Fruit fly (Drosophila melanogaster) whole organism, adult: ENCODE measurements around the gene CapaR.

Experiments
- CG12768 ChIP-seq: fragments of 200-800 bp; sonication (Bioruptor generic); optimal IDR thresholded peaks from 2 replicates; lab custom pipeline; 2017; ENCODE audit warnings: missing biosample characterization, missing genetic modification characterization, mild to moderate bottlenecking, moderate library complexity, missing genetic modification reagents
- CG1620 ChIP-seq: fragments of 200-800 bp; sonication (Bioruptor generic); optimal IDR thresholded peaks from 2 replicates; lab custom pipeline; 2016; ENCODE audit warnings: missing biosample characterization, missing genetic modification characterization
- CG7101 ChIP-seq: fragments of 200-800 bp; sonication (Bioruptor generic); optimal IDR thresholded peaks from 2 replicates; lab custom pipeline; 2018; ENCODE audit warnings: missing biosample characterization, mild to moderate bottlenecking, missing genetic modification characterization, moderate library complexity
- Hr96 ChIP-seq: fragments of 200-800 bp; sonication (Bioruptor generic); optimal IDR thresholded peaks from 2 replicates; lab custom pipeline; 2016; ENCODE audit warnings: missing biosample characterization, missing genetic modification characterization
- bab1 ChIP-seq: fragments of 200-800 bp; sonication (Bioruptor generic); optimal IDR thresholded peaks from 3 replicates; lab custom pipeline; 2019; ENCODE audit warnings: missing biosample characterization, mild to moderate bottlenecking, missing genetic modification characterization, moderate library complexity
- cnc ChIP-seq, 2 experiments: fragments of >200 bp; optimal IDR thresholded peaks; 2 replicates each; lab custom pipeline; 2017
- toe ChIP-seq: fragments of 200-800 bp; sonication (Bioruptor generic); optimal IDR thresholded peaks from 2 replicates; lab custom pipeline; 2016; ENCODE audit warnings: missing biosample characterization, missing genetic modification characterization

- TF ChIP-seq CG12768: peak; percentile 2
- TF ChIP-seq cnc (optimal IDR thresholded peaks at IDR 0.05; lab: Kevin White, UChicago): no peak
- peak; percentile 64 for TF ChIP-seq CG1620 (GFP tag; lab: Kevin White, UChicago)
- no peak for TF ChIP-seq Hr96 (GFP tag; lab: Kevin White, UChicago)
- TF ChIP-seq toe (GFP tag; lab: Kevin White, UChicago): no peak
- peak; percentile 41 for TF ChIP-seq bab1 (GFP tag; lab: Kevin White, UChicago)
- TF ChIP-seq CG7101 (tag; lab: Kevin White, UChicago): peak; percentile 67
Measured at dm6 chr3L:21539245-21540196, 22.5 kb downstream of the CapaR start, which contains the start of the genes COX8 and VhaM9.7-b.
